Fruit fly (Drosophila melanogaster) whole organism, prepupa: ENCODE measurements around the gene CG43230.

Experiments
- CG10631 ChIP-seq: fragments of 200-800 bp; sonication (Bioruptor generic); optimal IDR thresholded peaks from 2 replicates; lab custom pipeline; 2016; ENCODE audit warnings: missing biosample characterization, missing genetic modification characterization
- CG31627 ChIP-seq: fragments of 200-800 bp; sonication (Bioruptor generic); optimal IDR thresholded peaks from 3 replicates; lab custom pipeline; 2016; ENCODE audit warnings: missing biosample characterization, missing genetic modification characterization
- CG32006 ChIP-seq: fragments of 200-800 bp; sonication (Bioruptor generic); optimal IDR thresholded peaks from 3 replicates; lab custom pipeline; 2017; ENCODE audit warnings: missing biosample characterization, mild to moderate bottlenecking, missing genetic modification characterization
- CG4318 ChIP-seq: fragments of 200-800 bp; sonication (Bioruptor generic); optimal IDR thresholded peaks from 3 replicates; lab custom pipeline; 2017; ENCODE audit warnings: missing biosample characterization, mild to moderate bottlenecking, missing genetic modification characterization
- CG6163 ChIP-seq: fragments of 200-800 bp; sonication (Bioruptor generic); IDR thresholded peaks from 3 replicates; pipeline ENCODE4 v1.3.6; 2022; ENCODE audit warnings: missing biosample characterization, missing genetic modification characterization
- CG6276 ChIP-seq: fragments of 200-800 bp; sonication (Bioruptor generic); optimal IDR thresholded peaks from 2 replicates; lab custom pipeline; 2017; ENCODE audit warnings: missing biosample characterization, mild to moderate bottlenecking, missing genetic modification characterization
- CG6792 ChIP-seq: fragments of 200-800 bp; sonication (Bioruptor generic); optimal IDR thresholded peaks from 3 replicates; lab custom pipeline; 2016; ENCODE audit warnings: missing biosample characterization, missing genetic modification characterization
- CG7368 ChIP-seq: fragments of 200-800 bp; sonication (Bioruptor generic); optimal IDR thresholded peaks from 3 replicates; lab custom pipeline; 2016; ENCODE audit warnings: missing biosample characterization, missing genetic modification characterization
- CG8119 ChIP-seq: fragments of 200-800 bp; sonication (Bioruptor generic); IDR thresholded peaks from 3 replicates; pipeline ENCODE4 v1.3.6; 2022; ENCODE audit warnings: missing biosample characterization, missing genetic modification characterization
- CG8632 ChIP-seq: fragments of 200-800 bp; sonication (Bioruptor generic); optimal IDR thresholded peaks from 3 replicates; lab custom pipeline; 2016; ENCODE audit warnings: missing biosample characterization, missing genetic modification characterization
- CG9139 ChIP-seq: fragments of 200-800 bp; sonication (Bioruptor generic); optimal IDR thresholded peaks from 3 replicates; lab custom pipeline; 2017; ENCODE audit warnings: missing biosample characterization, mild to moderate bottlenecking, missing genetic modification characterization
- Eip78C ChIP-seq: fragments of 200-800 bp; sonication (Bioruptor generic); peaks from one replicate; lab custom pipeline; 2016; ENCODE audit warnings: missing biosample characterization, missing genetic modification characterization
- Ets21C ChIP-seq: fragments of 200-800 bp; sonication (Bioruptor generic); optimal IDR thresholded peaks from 3 replicates; lab custom pipeline; 2016; ENCODE audit warnings: missing biosample characterization, missing genetic modification characterization
- Ets96B ChIP-seq: fragments of 200-800 bp; optimal IDR thresholded peaks from 2 replicates; lab custom pipeline; 2019; ENCODE audit warnings: missing biosample characterization, mild to moderate bottlenecking, missing genetic modification characterization, moderate library complexity
- Gug ChIP-seq: fragments of 200-800 bp; sonication (Bioruptor generic); IDR thresholded peaks from 2 replicates; pipeline ENCODE4 v1.3.6; 2022; ENCODE audit warnings: missing biosample characterization, missing genetic modification characterization
- Hr38 ChIP-seq: sonication (Bioruptor generic); optimal IDR thresholded peaks from 2 replicates; lab custom pipeline; 2016; ENCODE audit warnings: missing biosample characterization, missing genetic modification characterization
- Hr4 ChIP-seq: fragments of 200-800 bp; sonication (Bioruptor generic); optimal IDR thresholded peaks from 3 replicates; lab custom pipeline; 2016; ENCODE audit warnings: missing biosample characterization, missing genetic modification characterization
- Smox ChIP-seq: fragments of 200-800 bp; sonication (Bioruptor generic); optimal IDR thresholded peaks from 3 replicates; lab custom pipeline; 2016; ENCODE audit warnings: missing biosample characterization, missing genetic modification characterization
- Sox102F ChIP-seq: fragments of 200-800 bp; sonication (Bioruptor generic); optimal IDR thresholded peaks from 2 replicates; lab custom pipeline; 2016; ENCODE audit warnings: missing biosample characterization, mild to moderate bottlenecking, missing genetic modification characterization
- Sox15 ChIP-seq: fragments of 200-800 bp; sonication (Bioruptor generic); optimal IDR thresholded peaks from 3 replicates; lab custom pipeline; 2016; ENCODE audit warnings: missing biosample characterization, missing genetic modification characterization
- acj6 ChIP-seq: fragments of 200-800 bp; sonication (Bioruptor generic); optimal IDR thresholded peaks from 3 replicates; lab custom pipeline; 2016; ENCODE audit warnings: missing biosample characterization, missing genetic modification characterization
- cyc ChIP-seq: fragments of 200-800 bp; sonication (Bioruptor generic); optimal IDR thresholded peaks from 3 replicates; lab custom pipeline; 2016; ENCODE audit warnings: missing biosample characterization, missing genetic modification characterization
- dac ChIP-seq: fragments of 200-800 bp; sonication (Bioruptor generic); optimal IDR thresholded peaks from 2 replicates; lab custom pipeline; 2017; ENCODE audit warnings: missing biosample characterization, mild to moderate bottlenecking, missing genetic modification characterization
- dsx ChIP-seq: fragments of 200-800 bp; optimal IDR thresholded peaks from 3 replicates; lab custom pipeline; 2019; ENCODE audit warnings: missing biosample characterization, mild to moderate bottlenecking, missing genetic modification characterization, moderate library complexity; ENCODE audit not compliant: poor library complexity, severe bottlenecking
- fd59A ChIP-seq: fragments of 200-800 bp; sonication (Bioruptor generic); optimal IDR thresholded peaks from 2 replicates; lab custom pipeline; 2017; ENCODE audit warnings: missing biosample characterization, mild to moderate bottlenecking, missing genetic modification characterization, missing genetic modification reagents
- fd85E ChIP-seq: fragments of 200-800 bp; sonication (Bioruptor generic); optimal IDR thresholded peaks from 3 replicates; lab custom pipeline; 2016; ENCODE audit warnings: missing biosample characterization, missing genetic modification characterization
- lz ChIP-seq: fragments of 200-800 bp; sonication (Bioruptor generic); optimal IDR thresholded peaks from 3 replicates; lab custom pipeline; 2016; ENCODE audit warnings: missing biosample characterization, missing genetic modification characterization
- net ChIP-seq: fragments of 200-800 bp; sonication (Bioruptor generic); optimal IDR thresholded peaks from 3 replicates; lab custom pipeline; 2016; ENCODE audit warnings: missing biosample characterization, missing genetic modification characterization
- pdm3 ChIP-seq: fragments of 200-800 bp; sonication (Bioruptor generic); optimal IDR thresholded peaks from 3 replicates; lab custom pipeline; 2016; ENCODE audit warnings: missing biosample characterization, missing genetic modification characterization
- spab ChIP-seq: fragments of 200-800 bp; sonication (Bioruptor generic); optimal IDR thresholded peaks from 2 replicates; lab custom pipeline; 2017; ENCODE audit warnings: missing biosample characterization, mild to moderate bottlenecking, missing genetic modification characterization, missing genetic modification reagents
- ss ChIP-seq, 2 experiments: fragments of 200-800 bp; sonication (Bioruptor generic); optimal IDR thresholded peaks; 2 replicates in 1 of 2; 3 replicates in 1 of 2; lab custom pipeline; 2017 to 2018; ENCODE audit warnings: mild to moderate bottlenecking in 2 of 2, missing biosample characterization in 2 of 2, missing genetic modification characterization in 2 of 2, moderate library complexity in 1 of 2
- topi ChIP-seq: fragments of 200-800 bp; sonication (Bioruptor generic); optimal IDR thresholded peaks from 3 replicates; lab custom pipeline; 2016; ENCODE audit warnings: missing biosample characterization, missing genetic modification characterization
- vri ChIP-seq: fragments of 200-800 bp; sonication (Bioruptor generic); optimal IDR thresholded peaks from 3 replicates; lab custom pipeline; 2016; ENCODE audit warnings: missing biosample characterization, mild to moderate bottlenecking, missing genetic modification characterization

The CG43230 gene

DNA sequence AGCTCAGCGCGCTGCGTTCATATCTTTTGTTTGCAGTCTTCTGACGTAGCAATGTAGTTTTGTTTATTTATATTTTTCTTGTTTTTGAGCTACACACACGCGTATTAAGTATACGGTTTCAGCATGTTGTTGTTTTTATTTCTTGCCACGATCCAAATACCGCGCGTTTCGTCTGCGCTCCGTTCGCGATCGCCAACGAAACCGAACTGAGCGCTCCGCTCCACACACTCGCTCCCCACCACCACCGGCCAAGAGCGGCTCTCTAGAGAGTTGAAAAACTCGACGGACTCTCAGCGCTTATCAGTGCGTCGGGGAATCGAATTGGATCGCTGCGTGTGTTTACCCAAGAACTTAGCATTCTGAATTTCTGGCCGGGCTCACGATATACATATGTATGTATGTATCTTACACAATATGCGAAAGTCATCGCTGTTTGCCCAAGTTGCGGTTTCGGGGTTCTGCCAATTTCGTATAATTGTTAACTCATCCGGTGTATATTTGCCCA, 49.5 kb downstream of the CG43230 start, which contains the start of gene yuri (continued):
- TF ChIP-seq CG8632 (peak; percentile 32), spab (GFP tag; lab: Kevin White, UChicago) (peak; percentile 71), Gug (peak; percentile 51; the same call in 1 of the 2 replicates), CG32006 (GFP tag; lab: Kevin White, UChicago) (no peak), Hr38 (no peak), fd59A (GFP tag; lab: Kevin White, UChicago) (peak; percentile 25), Sox15 (GFP tag; lab: Kevin White, UChicago) (no peak), Eip78C (GFP tag; lab: Kevin White, UChicago) (peak; percentile 87), Sox102F (peak; percentile 56), acj6 (GFP tag; lab: Kevin White, UChicago) (no peak), Smox (GFP tag; lab: Kevin White, UChicago) (no peak), CG7368 (no peak), Ets21C (GFP tag; lab: Kevin White, UChicago) (no peak), vri (GFP tag; lab: Kevin White, UChicago) (peak; percentile 87), pdm3 (GFP tag; lab: Kevin White, UChicago) (no peak), ss (GFP tag; optimal IDR thresholded peaks at IDR 0.05; lab: Kevin White, UChicago) (peak; percentile 87 to 90), Hr4 (GFP tag; lab: Kevin White, UChicago) (no peak), CG9139 (GFP tag; lab: Kevin White, UChicago) (peak; percentile 89), topi (no peak), CG6276 (peak; percentile 69), lz (GFP tag; lab: Kevin White, UChicago) (no peak), CG10631 (GFP tag; lab: Kevin White, UChicago) (no peak), CG4318 (GFP tag; lab: Kevin White, UChicago) (no peak), dsx (GFP tag; lab: Kevin White, UChicago) (peak; percentile 81), fd85E (GFP tag; lab: Kevin White, UChicago) (no peak), dac (GFP tag; lab: Kevin White, UChicago) (no peak), CG6163 (GFP tag; lab: Robert Waterston, UW) (peak; percentile 87), CG31627 (GFP tag; lab: Kevin White, UChicago) (no peak), CG6792 (GFP tag; lab: Kevin White, UChicago) (peak; percentile 36), net (peak; percentile 48), cyc (GFP tag; lab: Kevin White, UChicago) (no peak), CG8119 (GFP tag; lab: Robert Waterston, UW) (peak; percentile 80), Ets96B (tag; lab: Kevin White, UChicago) (peak; percentile 68)
